Worm (Caenorhabditis elegans): Measurements from ENCODE around the gene gmpr-1.

The gmpr-1 gene

ce11 chrV:4360018-4360417, 11.2 kb downstream of the gmpr-1 start:
- TF ChIP-seq sma-3 (GFP tag; optimal IDR thresholded peaks at IDR 0.05) (no peak), egl-27 (tag; optimal IDR thresholded peaks at IDR 0.05) (no peak), elt-3 (tag; optimal IDR thresholded peaks at IDR 0.05) (no peak), gmeb-1 (tag; optimal IDR thresholded peaks at IDR 0.05) (no peak), aly-2 (tag; optimal IDR thresholded peaks at IDR 0.05) (no peak), unc-62 (GFP tag; optimal IDR thresholded peaks at IDR 0.05) (no peak), unc-39 (tag; optimal IDR thresholded peaks at IDR 0.05) (no peak), nhr-12 (tag; optimal IDR thresholded peaks at IDR 0.05) (no peak), mab-5 (tag; optimal IDR thresholded peaks at IDR 0.05) (no peak), nhr-237 (tag; optimal IDR thresholded peaks at IDR 0.05) (no peak), ceh-16 (tag; optimal IDR thresholded peaks at IDR 0.05) (no peak)

- TF ChIP-seq nhr-10 (tag; optimal IDR thresholded peaks at IDR 0.05) (no peak), lin-13 (GFP tag; optimal IDR thresholded peaks at IDR 0.05) (no peak), unc-55 (GFP tag; optimal IDR thresholded peaks at IDR 0.05) (no peak)
Measured at ce11 chrV:4359127-4359526, 12.1 kb downstream of the gmpr-1 start.

- TF ChIP-seq F13H6.1 (tag; optimal IDR thresholded peaks at IDR 0.05) (no peak), ztf-11 (tag; optimal IDR thresholded peaks at IDR 0.05) (no peak), nhr-77 (tag; optimal IDR thresholded peaks at IDR 0.05) (no peak), C34F6.9 (tag; optimal IDR thresholded peaks at IDR 0.05) (peak; percentile 13), snpc-4 (tag; optimal IDR thresholded peaks at IDR 0.05) (no peak), lin-13 (GFP tag; optimal IDR thresholded peaks at IDR 0.05) (no peak), nhr-237 (tag; optimal IDR thresholded peaks at IDR 0.05) (no peak), nhr-129 (tag; optimal IDR thresholded peaks at IDR 0.05) (peak; percentile 13), elt-3 (tag; optimal IDR thresholded peaks at IDR 0.05) (no peak), sem-4 (tag; optimal IDR thresholded peaks at IDR 0.05) (peak; percentile 64), sma-9 (GFP tag; optimal IDR thresholded peaks at IDR 0.05) (peak; percentile 43), sma-9 (tag; optimal IDR thresholded peaks at IDR 0.05) (no peak), lin-39 (tag; optimal IDR thresholded peaks at IDR 0.05) (no peak), R02D3.7 (tag; optimal IDR thresholded peaks at IDR 0.05) (no peak), unc-39 (tag; optimal IDR thresholded peaks at IDR 0.05) (no peak), lsy-2 (tag; optimal IDR thresholded peaks at IDR 0.05) (peak in 1 of 2 experiments; percentile 20), egl-27 (tag; optimal IDR thresholded peaks at IDR 0.05) (peak; percentile 12), zag-1 (tag; optimal IDR thresholded peaks at IDR 0.05) (no peak), crh-2 (tag; optimal IDR thresholded peaks at IDR 0.05) (no peak)
Measured at ce11 chrV:4357369-4357768, 13.8 kb downstream of the gmpr-1 start.

ce11 chrV:4356047-4356612, 15.1 kb downstream of the gmpr-1 start:
- TF ChIP-seq nhr-11 (tag; optimal IDR thresholded peaks at IDR 0.05), result no peak
- TF ChIP-seq fos-1 (tag; optimal IDR thresholded peaks at IDR 0.05), result no peak
- TF ChIP-seq snpc-4 (tag; optimal IDR thresholded peaks at IDR 0.05), result no peak
- TF ChIP-seq unc-55 (GFP tag; optimal IDR thresholded peaks at IDR 0.05), result no peak
- no peak for TF ChIP-seq unc-62 (GFP tag; optimal IDR thresholded peaks at IDR 0.05)
- no peak for TF ChIP-seq elt-1 (tag; optimal IDR thresholded peaks at IDR 0.05)
- no peak for TF ChIP-seq nhr-77 (tag; optimal IDR thresholded peaks at IDR 0.05)
- TF ChIP-seq nhr-21 (tag; optimal IDR thresholded peaks at IDR 0.05), result no peak
- no peak for TF ChIP-seq ztf-4 (tag; optimal IDR thresholded peaks at IDR 0.05)
- TF ChIP-seq lin-39 (tag; optimal IDR thresholded peaks at IDR 0.05), result no peak

ce11 chrV:4346799-4347198, 24.4 kb downstream of the gmpr-1 start, which contains the start of gene mcm-7:
mcm-7 (plus strand) TSS chrV:4347166.
- TF ChIP-seq ceh-82 (tag; optimal IDR thresholded peaks at IDR 0.05) (no peak), lsy-2 (tag; optimal IDR thresholded peaks at IDR 0.05) (peak; percentile 24 to 79), lin-13 (GFP tag; optimal IDR thresholded peaks at IDR 0.05) (peak; percentile 47), sem-4 (tag; optimal IDR thresholded peaks at IDR 0.05) (no peak), ama-1 (optimal IDR thresholded peaks at IDR 0.05) (peak; percentile 1), lin-11 (tag; optimal IDR thresholded peaks at IDR 0.05) (peak; percentile 65), fos-1 (tag; optimal IDR thresholded peaks at IDR 0.05) (no peak), sma-3 (GFP tag; optimal IDR thresholded peaks at IDR 0.05) (peak; percentile 35), skn-1 (tag; optimal IDR thresholded peaks at IDR 0.05) (no peak), nhr-6 (tag; optimal IDR thresholded peaks at IDR 0.05) (no peak), gmeb-1 (tag; optimal IDR thresholded peaks at IDR 0.05) (peak; percentile 91), ztf-4 (tag; optimal IDR thresholded peaks at IDR 0.05) (no peak), ceh-16 (tag; optimal IDR thresholded peaks at IDR 0.05) (no peak), R02D3.7 (tag; optimal IDR thresholded peaks at IDR 0.05) (no peak), lin-39 (tag; optimal IDR thresholded peaks at IDR 0.05) (no peak), nhr-25 (tag; optimal IDR thresholded peaks at IDR 0.05) (peak; percentile 40), nhr-77 (tag; optimal IDR thresholded peaks at IDR 0.05) (no peak), nhr-10 (tag; optimal IDR thresholded peaks at IDR 0.05) (no peak), elt-3 (tag; optimal IDR thresholded peaks at IDR 0.05) (no peak), F13H6.1 (tag; optimal IDR thresholded peaks at IDR 0.05) (peak; percentile 9), ztf-11 (tag; optimal IDR thresholded peaks at IDR 0.05) (no peak), blmp-1 (tag; optimal IDR thresholded peaks at IDR 0.05; ENCODE audit: insufficient read depth) (no peak), unc-55 (GFP tag; optimal IDR thresholded peaks at IDR 0.05) (peak; percentile 85), alr-1 (tag; optimal IDR thresholded peaks at IDR 0.05) (no peak), crh-2 (tag; optimal IDR thresholded peaks at IDR 0.05) (peak; percentile 73), mbf-1 (tag; optimal IDR thresholded peaks at IDR 0.05) (no peak), Y55F3AM.14 (GFP tag; optimal IDR thresholded peaks at IDR 0.05) (no peak), snpc-4 (tag; optimal IDR thresholded peaks at IDR 0.05) (no peak), ZK546.5 (tag; optimal IDR thresholded peaks at IDR 0.05) (no peak), nhr-237 (tag; optimal IDR thresholded peaks at IDR 0.05) (no peak), elt-1 (tag; optimal IDR thresholded peaks at IDR 0.05) (no peak)
